Fruit fly (Drosophila melanogaster) whole organism, embryonic: ENCODE results near the gene CG10581.

Experiments used
- Ada2b ChIP-seq: fragments of 200-800 bp; sonication (Bioruptor generic); IDR thresholded peaks from 2 replicates; pipeline ENCODE4 v1.3.6; 2022; ENCODE audit warnings: missing biosample characterization, missing genetic modification characterization
- Antp ChIP-seq: fragments of 200-800 bp; sonication (Bioruptor generic); optimal IDR thresholded peaks from 3 replicates; lab custom pipeline; 2016; ENCODE audit warnings: missing biosample characterization, missing genetic modification characterization
- Atf6 ChIP-seq: fragments of 200-800 bp; sonication (Bioruptor generic); IDR thresholded peaks from 2 replicates; pipeline ENCODE4 v1.3.6; 2022; ENCODE audit warnings: missing biosample characterization, missing genetic modification characterization
- B-H2 ChIP-seq: fragments of 200-800 bp; sonication (Bioruptor generic); optimal IDR thresholded peaks from 2 replicates; lab custom pipeline; 2018; ENCODE audit warnings: missing biosample characterization, mild to moderate bottlenecking, missing genetic modification characterization
- CG10979 ChIP-seq: fragments of 200-800 bp; sonication (Bioruptor generic); optimal IDR thresholded peaks from 2 replicates; lab custom pipeline; 2018; ENCODE audit warnings: missing biosample characterization, mild to moderate bottlenecking, missing genetic modification characterization, moderate library complexity
- CG12744 ChIP-seq: fragments of 200-800 bp; sonication (Bioruptor generic); optimal IDR thresholded peaks from 2 replicates; lab custom pipeline; 2016; ENCODE audit warnings: missing biosample characterization, missing genetic modification characterization
- CG12942 ChIP-seq: fragments of 200-800 bp; sonication (Bioruptor generic); optimal IDR thresholded peaks from 3 replicates; lab custom pipeline; 2016; ENCODE audit warnings: missing biosample characterization, missing genetic modification characterization
- CG13296 ChIP-seq: fragments of 200-800 bp; sonication (Bioruptor generic); optimal IDR thresholded peaks from 3 replicates; lab custom pipeline; 2018; ENCODE audit warnings: missing biosample characterization, mild to moderate bottlenecking, missing genetic modification characterization
- CG13424 ChIP-seq: fragments of 200-800 bp; sonication (Bioruptor generic); optimal IDR thresholded peaks from 2 replicates; lab custom pipeline; 2019; ENCODE audit warnings: missing biosample characterization, mild to moderate bottlenecking, missing genetic modification characterization, moderate library complexity
- CG14667 ChIP-seq: fragments of 200-800 bp; sonication (Bioruptor generic); IDR thresholded peaks from 2 replicates; pipeline ENCODE4 v1.3.6; 2022; ENCODE audit warnings: missing biosample characterization, missing genetic modification characterization
- CG15011 ChIP-seq: fragments of 200-800 bp; sonication (Bioruptor generic); optimal IDR thresholded peaks from 3 replicates; lab custom pipeline; 2018; ENCODE audit warnings: missing biosample characterization, mild to moderate bottlenecking, missing genetic modification characterization
- CG15601 ChIP-seq: fragments of 200-800 bp; sonication (Bioruptor generic); optimal IDR thresholded peaks from 3 replicates; lab custom pipeline; 2019; ENCODE audit warnings: missing biosample characterization, mild to moderate bottlenecking, missing genetic modification characterization, moderate library complexity
- CG16779 ChIP-seq: fragments of 200-800 bp; sonication (Bioruptor generic); IDR thresholded peaks from 2 replicates; pipeline ENCODE4 v1.3.6; 2022; ENCODE audit warnings: missing biosample characterization, missing genetic modification characterization
- CG31388 ChIP-seq: fragments of 200-800 bp; sonication (Bioruptor generic); optimal IDR thresholded peaks from 2 replicates; lab custom pipeline; 2016; ENCODE audit warnings: missing biosample characterization, missing genetic modification characterization
- CG32532 ChIP-seq: fragments of 200-800 bp; sonication (Bioruptor generic); IDR thresholded peaks from 2 replicates; pipeline ENCODE4 v1.3.6; 2022; ENCODE audit warnings: missing biosample characterization, missing genetic modification characterization
- CG34422 ChIP-seq: fragments of 200-800 bp; sonication (Bioruptor generic); IDR thresholded peaks from 3 replicates; pipeline ENCODE4 v1.3.6; 2022; ENCODE audit warnings: missing biosample characterization, missing genetic modification characterization
- CG3995 ChIP-seq: fragments of 200-800 bp; sonication (Bioruptor generic); optimal IDR thresholded peaks from 3 replicates; lab custom pipeline; 2016; ENCODE audit warnings: missing biosample characterization, missing genetic modification characterization
- CG42726 ChIP-seq: fragments of 200-800 bp; sonication (Bioruptor generic); IDR thresholded peaks from 2 replicates; pipeline ENCODE4 v1.3.6; 2022; ENCODE audit warnings: missing biosample characterization, missing genetic modification characterization; ENCODE audit not compliant: partially characterized antibody
- CG4730 ChIP-seq: fragments of 200-800 bp; sonication (Bioruptor generic); IDR thresholded peaks from 2 replicates; pipeline ENCODE4 v1.3.6; 2022; ENCODE audit warnings: missing biosample characterization, missing genetic modification characterization
- CG5245 ChIP-seq: fragments of 200-800 bp; sonication (Bioruptor generic); optimal IDR thresholded peaks from 3 replicates; lab custom pipeline; 2016; ENCODE audit warnings: missing biosample characterization, missing genetic modification characterization
- CG6689 ChIP-seq: fragments of 200-800 bp; sonication (Bioruptor generic); IDR thresholded peaks from 2 replicates; pipeline ENCODE4 v1.3.6; 2022; ENCODE audit warnings: missing biosample characterization, missing genetic modification characterization
- CG6791 ChIP-seq: fragments of 200-800 bp; sonication (Bioruptor generic); IDR thresholded peaks from 3 replicates; pipeline ENCODE4 v1.3.6; 2022; ENCODE audit warnings: missing biosample characterization, missing genetic modification characterization; ENCODE audit not compliant: partially characterized antibody
- CG7839 ChIP-seq: fragments of 200-800 bp; sonication (Bioruptor generic); optimal IDR thresholded peaks from 3 replicates; lab custom pipeline; 2018; ENCODE audit warnings: missing biosample characterization, mild to moderate bottlenecking, missing genetic modification characterization, moderate library complexity
- CG9437 ChIP-seq: fragments of 200-800 bp; sonication (Bioruptor generic); optimal IDR thresholded peaks from 2 replicates; lab custom pipeline; 2018; ENCODE audit warnings: missing biosample characterization, mild to moderate bottlenecking, missing genetic modification characterization
- CG9727 ChIP-seq: fragments of 200-800 bp; sonication (Bioruptor generic); optimal IDR thresholded peaks from 3 replicates; lab custom pipeline; 2017; ENCODE audit warnings: missing biosample characterization, mild to moderate bottlenecking, missing genetic modification characterization
- D19B ChIP-seq: fragments of 200-800 bp; sonication (Bioruptor generic); optimal IDR thresholded peaks from 2 replicates; lab custom pipeline; 2017; ENCODE audit warnings: missing biosample characterization, mild to moderate bottlenecking, missing genetic modification characterization
- Dek ChIP-seq: fragments of 200-800 bp; sonication (Bioruptor generic); optimal IDR thresholded peaks from 3 replicates; lab custom pipeline; 2019; ENCODE audit warnings: missing biosample characterization, mild to moderate bottlenecking, missing genetic modification characterization, moderate library complexity
- Fer3 ChIP-seq: fragments of 200-800 bp; sonication (Bioruptor generic); optimal IDR thresholded peaks from 2 replicates; lab custom pipeline; 2018; ENCODE audit warnings: missing biosample characterization, mild to moderate bottlenecking, missing genetic modification characterization, moderate library complexity
- HLH4C ChIP-seq: fragments of 200-800 bp; sonication (Bioruptor generic); IDR thresholded peaks from 3 replicates; pipeline ENCODE4 v1.3.6; 2022; ENCODE audit warnings: missing biosample characterization, missing genetic modification characterization; ENCODE audit not compliant: partially characterized antibody
- Hmx ChIP-seq: fragments of 200-800 bp; sonication (Bioruptor generic); optimal IDR thresholded peaks from 2 replicates; lab custom pipeline; 2016; ENCODE audit warnings: missing biosample characterization, missing genetic modification characterization
- Poxn ChIP-seq: fragments of 200-800 bp; sonication (Bioruptor generic); IDR thresholded peaks from 2 replicates; pipeline ENCODE4 v1.3.6; 2022; ENCODE audit warnings: missing biosample characterization, missing genetic modification characterization
- Rx ChIP-seq: fragments of 200-800 bp; sonication (Bioruptor generic); IDR thresholded peaks from 2 replicates; pipeline ENCODE4 v1.3.6; 2022; ENCODE audit warnings: missing biosample characterization, missing genetic modification characterization
- Sry-δ ChIP-seq: fragments of 200-800 bp; sonication (Bioruptor generic); optimal IDR thresholded peaks from 2 replicates; lab custom pipeline; 2016; ENCODE audit warnings: missing biosample characterization, missing genetic modification characterization
- Trl ChIP-seq, 3 experiments: fragments of >200 bp in 2 of 3; fragments of 200-800 bp in 1 of 3; sonication (Bioruptor generic) in 1 of 3; optimal IDR thresholded peaks; 2 replicates in 1 of 3; 3 replicates in 2 of 3; lab custom pipeline; 2016 to 2017; ENCODE audit warnings: missing biosample characterization in 1 of 3, missing genetic modification characterization in 1 of 3
- dimm ChIP-seq: fragments of 200-800 bp; sonication (Bioruptor generic); IDR thresholded peaks from 2 replicates; pipeline ENCODE4 v1.3.6; 2022; ENCODE audit warnings: missing biosample characterization, missing genetic modification characterization
- dpn ChIP-seq, 2 experiments: fragments of 200-800 bp; sonication (Bioruptor generic); optimal IDR thresholded peaks; 3 replicates each; lab custom pipeline; 2016; ENCODE audit warnings: missing biosample characterization in 2 of 2, missing genetic modification characterization in 2 of 2
- fd3F ChIP-seq: fragments of 200-800 bp; sonication (Bioruptor generic); optimal IDR thresholded peaks from 2 replicates; lab custom pipeline; 2018; ENCODE audit warnings: missing biosample characterization, mild to moderate bottlenecking, missing genetic modification characterization, moderate library complexity
- fu2 ChIP-seq: fragments of 200-800 bp; sonication (Bioruptor generic); optimal IDR thresholded peaks from 2 replicates; lab custom pipeline; 2016; ENCODE audit warnings: missing biosample characterization, missing genetic modification characterization
- gcm ChIP-seq: fragments of 200-800 bp; sonication (Bioruptor generic); optimal IDR thresholded peaks from 2 replicates; lab custom pipeline; 2019; ENCODE audit warnings: missing biosample characterization, mild to moderate bottlenecking, missing genetic modification characterization, moderate library complexity
- gfzf ChIP-seq: fragments of 200-800 bp; sonication (Bioruptor generic); optimal IDR thresholded peaks from 2 replicates; lab custom pipeline; 2016; ENCODE audit warnings: missing biosample characterization, mild to moderate bottlenecking, missing genetic modification characterization, moderate library complexity
- gro ChIP-seq: fragments of 200-800 bp; sonication (Bioruptor generic); optimal IDR thresholded peaks from 2 replicates; lab custom pipeline; 2016; ENCODE audit warnings: missing biosample characterization, missing genetic modification characterization
- hb ChIP-seq: fragments of 200-800 bp; sonication (Bioruptor generic); IDR thresholded peaks from 3 replicates; pipeline ENCODE4 v1.3.6; 2022; ENCODE audit warnings: missing biosample characterization, missing genetic modification characterization; ENCODE audit not compliant: partially characterized antibody
- jumu ChIP-seq: fragments of 200-800 bp; sonication (Bioruptor generic); optimal IDR thresholded peaks from 3 replicates; lab custom pipeline; 2016; ENCODE audit warnings: missing biosample characterization, missing genetic modification characterization
- kah ChIP-seq: fragments of 200-800 bp; sonication (Bioruptor generic); optimal IDR thresholded peaks from 2 replicates; lab custom pipeline; 2018; ENCODE audit warnings: missing biosample characterization, mild to moderate bottlenecking, missing genetic modification characterization
- pho ChIP-seq: fragments of 200-800 bp; sonication (Bioruptor generic); optimal IDR thresholded peaks from 2 replicates; lab custom pipeline; 2016; ENCODE audit warnings: missing biosample characterization, missing genetic modification characterization
- salm ChIP-seq: fragments of 200-800 bp; sonication (Bioruptor generic); optimal IDR thresholded peaks from 2 replicates; lab custom pipeline; 2018; ENCODE audit warnings: missing biosample characterization, mild to moderate bottlenecking, missing genetic modification characterization
- sim ChIP-seq: fragments of 200-800 bp; sonication (Bioruptor generic); IDR thresholded peaks from 2 replicates; pipeline ENCODE4 v1.3.6; 2022; ENCODE audit warnings: missing biosample characterization, missing genetic modification characterization
- so ChIP-seq: fragments of 200-800 bp; sonication (Bioruptor generic); IDR thresholded peaks from 3 replicates; pipeline ENCODE4 v1.3.6; 2022; ENCODE audit warnings: missing biosample characterization, missing genetic modification characterization
- zen ChIP-seq: fragments of 200-800 bp; sonication (Bioruptor generic); optimal IDR thresholded peaks from 3 replicates; lab custom pipeline; 2018; ENCODE audit warnings: missing biosample characterization, mild to moderate bottlenecking, missing genetic modification characterization, moderate library complexity

Gene CG10581

DNA sequence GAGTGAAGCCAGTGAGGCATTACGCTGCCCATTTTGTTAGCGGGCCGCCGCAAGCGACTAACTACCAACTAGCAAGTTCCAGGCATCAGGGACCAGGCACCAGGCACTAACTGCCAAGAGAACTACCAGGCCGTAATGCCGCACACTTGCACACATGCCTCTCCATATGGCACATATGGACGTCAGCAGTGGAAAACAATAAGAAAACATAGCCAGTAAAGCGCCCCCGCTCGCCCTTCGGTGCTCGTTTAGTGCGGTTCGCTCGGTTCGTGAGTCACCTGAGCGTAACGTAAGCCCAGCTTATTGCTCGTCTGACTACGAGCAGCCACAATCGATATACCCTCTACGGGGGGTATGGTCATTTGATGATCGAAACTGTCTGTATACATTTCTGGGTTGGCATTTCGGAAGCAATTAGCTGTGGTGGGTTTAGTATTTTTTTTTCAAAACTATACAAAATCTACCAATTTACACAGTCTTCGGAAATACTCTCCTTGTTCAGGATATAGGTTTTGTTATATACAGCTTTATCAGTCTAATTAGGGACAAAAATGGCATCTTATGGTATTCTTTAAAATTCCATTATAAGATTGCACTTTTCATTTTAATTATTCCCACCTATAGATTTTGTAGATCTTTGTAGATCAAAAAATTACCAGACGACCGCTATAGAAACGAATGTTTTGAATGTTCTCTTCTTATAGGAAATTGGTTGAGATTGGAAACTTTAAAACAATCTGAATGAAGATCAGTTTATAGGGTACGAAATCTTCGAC is 23.0 kb upstream of the CG10581 start (continued):
- TF ChIP-seq Ada2b (GFP tag; lab: Robert Waterston, UW) (no peak; the same call in 1 of the 2 replicates), CG9727 (GFP tag; lab: Kevin White, UChicago) (no peak), Dek (no peak), CG5245 (GFP tag; lab: Kevin White, UChicago) (no peak), jumu (GFP tag; lab: Kevin White, UChicago) (no peak), CG16779 (GFP tag; lab: Robert Waterston, UW) (no peak), fu2 (GFP tag; lab: Kevin White, UChicago) (no peak), hb (GFP tag; lab: Robert Waterston, UW) (no peak), CG9437 (GFP tag; lab: Kevin White, UChicago) (peak; percentile 30), CG14667 (no peak), CG31388 (GFP tag; lab: Kevin White, UChicago) (no peak), D19B (GFP tag; lab: Kevin White, UChicago) (peak; percentile 60), pho (GFP tag; lab: Kevin White, UChicago) (no peak), CG15011 (no peak), gfzf (no peak), CG12744 (GFP tag; lab: Kevin White, UChicago) (no peak), Fer3 (tag; lab: Kevin White, UChicago) (peak; percentile 8), CG7839 (tag; lab: Kevin White, UChicago) (peak; percentile 24), CG15601 (tag; lab: Kevin White, UChicago) (no peak), kah (GFP tag; lab: Kevin White, UChicago) (no peak), so (GFP tag; lab: Robert Waterston, UW) (no peak), Sry-δ (GFP tag; lab: Kevin White, UChicago) (peak; percentile 8), CG10979 (peak; percentile 15), Atf6 (GFP tag; lab: Robert Waterston, UW) (no peak), CG13424 (tag; lab: Kevin White, UChicago) (peak; percentile 19), CG32532 (GFP tag; lab: Robert Waterston, UW) (peak; percentile 16; the same call in 1 of the 2 replicates), CG6791 (GFP tag; lab: Robert Waterston, UW) (no peak), CG3995 (GFP tag; lab: Kevin White, UChicago) (no peak), Antp (GFP tag; lab: Kevin White, UChicago) (no peak), dpn (GFP tag; optimal IDR thresholded peaks at IDR 0.05; lab: Kevin White, UChicago) (peak in 1 of 2 experiments; percentile 11), zen (tag; lab: Kevin White, UChicago) (peak; percentile 45), HLH4C (no peak), sim (GFP tag; lab: Robert Waterston, UW) (no peak), B-H2 (GFP tag; lab: Kevin White, UChicago) (peak; percentile 26), dimm (GFP tag; lab: Robert Waterston, UW) (no peak), CG42726 (GFP tag; lab: Robert Waterston, UW) (no peak), salm (tag; lab: Kevin White, UChicago) (no peak), CG12942 (GFP tag; lab: Kevin White, UChicago) (no peak), fd3F (peak; percentile 19), gcm (GFP tag; lab: Kevin White, UChicago) (no peak), Trl (optimal IDR thresholded peaks at IDR 0.05; lab: Kevin White, UChicago) (no peak), Trl (GFP tag; optimal IDR thresholded peaks at IDR 0.05; lab: Kevin White, UChicago) (no peak), Poxn (no peak), Hmx (GFP tag; lab: Kevin White, UChicago) (no peak), gro (GFP tag; lab: Kevin White, UChicago) (no peak), CG13296 (GFP tag; lab: Kevin White, UChicago) (no peak), CG6689 (GFP tag; lab: Robert Waterston, UW) (peak; percentile 26; the same call in 1 of the 2 replicates), CG34422 (GFP tag; lab: Robert Waterston, UW) (0 out of 3 replicates have a peak, but pooled peaks have one; percentile 31), CG4730 (GFP tag; lab: Robert Waterston, UW) (no peak), Rx (0 out of 2 replicates have a peak, but pooled peaks have one; percentile 2)
